Fruit fly (Drosophila melanogaster) whole organism, prepupa: ENCODE data around the gene RabGGTa.

Experiments used
- Blimp-1 ChIP-seq: fragments of 200-800 bp; sonication (Bioruptor generic); optimal IDR thresholded peaks from 3 replicates; lab custom pipeline; 2017; ENCODE audit warnings: missing biosample characterization, missing genetic modification characterization, mild to moderate bottlenecking, moderate library complexity, missing genetic modification reagents
- CG10631 ChIP-seq: fragments of 200-800 bp; sonication (Bioruptor generic); optimal IDR thresholded peaks from 2 replicates; lab custom pipeline; 2016; ENCODE audit warnings: missing biosample characterization, missing genetic modification characterization
- CG10669 ChIP-seq: fragments of 200-800 bp; sonication (Bioruptor generic); optimal IDR thresholded peaks from 3 replicates; lab custom pipeline; 2018; ENCODE audit warnings: missing biosample characterization, mild to moderate bottlenecking, missing genetic modification characterization, moderate library complexity
- CG11902 ChIP-seq: fragments of 200-800 bp; sonication (Bioruptor generic); optimal IDR thresholded peaks from 3 replicates; lab custom pipeline; 2016; ENCODE audit warnings: missing biosample characterization, missing genetic modification characterization
- CG16779 ChIP-seq: fragments of 200-800 bp; sonication (Bioruptor generic); optimal IDR thresholded peaks from 3 replicates; lab custom pipeline; 2017; ENCODE audit warnings: missing biosample characterization, mild to moderate bottlenecking, missing genetic modification characterization
- CG3032 ChIP-seq: fragments of 200-800 bp; optimal IDR thresholded peaks from 2 replicates; lab custom pipeline; 2019; ENCODE audit warnings: missing biosample characterization, mild to moderate bottlenecking, missing genetic modification characterization, moderate library complexity
- CG31627 ChIP-seq: fragments of 200-800 bp; sonication (Bioruptor generic); optimal IDR thresholded peaks from 3 replicates; lab custom pipeline; 2016; ENCODE audit warnings: missing biosample characterization, missing genetic modification characterization
- CG32006 ChIP-seq: fragments of 200-800 bp; sonication (Bioruptor generic); optimal IDR thresholded peaks from 3 replicates; lab custom pipeline; 2017; ENCODE audit warnings: missing biosample characterization, mild to moderate bottlenecking, missing genetic modification characterization
- CG34406 ChIP-seq: fragments of 200-800 bp; sonication (Bioruptor generic); optimal IDR thresholded peaks from 3 replicates; lab custom pipeline; 2016; ENCODE audit warnings: missing biosample characterization, missing genetic modification characterization
- CG3919 ChIP-seq: fragments of 200-800 bp; sonication (Bioruptor generic); optimal IDR thresholded peaks from 3 replicates; lab custom pipeline; 2016; ENCODE audit warnings: missing biosample characterization, missing genetic modification characterization
- CG4318 ChIP-seq: fragments of 200-800 bp; sonication (Bioruptor generic); optimal IDR thresholded peaks from 3 replicates; lab custom pipeline; 2017; ENCODE audit warnings: missing biosample characterization, mild to moderate bottlenecking, missing genetic modification characterization
- CG6163 ChIP-seq: fragments of 200-800 bp; sonication (Bioruptor generic); IDR thresholded peaks from 3 replicates; pipeline ENCODE4 v1.3.6; 2022; ENCODE audit warnings: missing biosample characterization, missing genetic modification characterization
- CG6792 ChIP-seq: fragments of 200-800 bp; sonication (Bioruptor generic); optimal IDR thresholded peaks from 3 replicates; lab custom pipeline; 2016; ENCODE audit warnings: missing biosample characterization, missing genetic modification characterization
- CG6808 ChIP-seq: fragments of 200-800 bp; sonication (Bioruptor generic); optimal IDR thresholded peaks from 3 replicates; lab custom pipeline; 2017; ENCODE audit warnings: missing biosample characterization, missing genetic modification characterization, mild to moderate bottlenecking, moderate library complexity, missing genetic modification reagents
- CG6854 ChIP-seq: fragments of 200-800 bp; sonication (Bioruptor generic); optimal IDR thresholded peaks from 2 replicates; lab custom pipeline; 2017; ENCODE audit warnings: missing biosample characterization, mild to moderate bottlenecking, missing genetic modification characterization
- CG7368 ChIP-seq: fragments of 200-800 bp; sonication (Bioruptor generic); optimal IDR thresholded peaks from 3 replicates; lab custom pipeline; 2016; ENCODE audit warnings: missing biosample characterization, missing genetic modification characterization
- CG8319 ChIP-seq: fragments of 200-800 bp; sonication (Bioruptor generic); optimal IDR thresholded peaks from 3 replicates; lab custom pipeline; 2016; ENCODE audit warnings: missing biosample characterization, missing genetic modification characterization
- CG8632 ChIP-seq: fragments of 200-800 bp; sonication (Bioruptor generic); optimal IDR thresholded peaks from 3 replicates; lab custom pipeline; 2016; ENCODE audit warnings: missing biosample characterization, missing genetic modification characterization
- Eip75B ChIP-seq: fragments of 200-800 bp; sonication (Bioruptor generic); optimal IDR thresholded peaks from 3 replicates; lab custom pipeline; 2016; ENCODE audit warnings: missing biosample characterization, missing genetic modification characterization
- Eip78C ChIP-seq: fragments of 200-800 bp; sonication (Bioruptor generic); peaks from one replicate; lab custom pipeline; 2016; ENCODE audit warnings: missing biosample characterization, missing genetic modification characterization
- Eip93F ChIP-seq: fragments of 200-800 bp; sonication (Bioruptor generic); optimal IDR thresholded peaks from 2 replicates; lab custom pipeline; 2016; ENCODE audit warnings: missing biosample characterization, mild to moderate bottlenecking, missing genetic modification characterization
- Ets21C ChIP-seq: fragments of 200-800 bp; sonication (Bioruptor generic); optimal IDR thresholded peaks from 3 replicates; lab custom pipeline; 2016; ENCODE audit warnings: missing biosample characterization, missing genetic modification characterization
- Ets96B ChIP-seq: fragments of 200-800 bp; optimal IDR thresholded peaks from 2 replicates; lab custom pipeline; 2019; ENCODE audit warnings: missing biosample characterization, mild to moderate bottlenecking, missing genetic modification characterization, moderate library complexity
- Gug ChIP-seq: fragments of 200-800 bp; sonication (Bioruptor generic); IDR thresholded peaks from 2 replicates; pipeline ENCODE4 v1.3.6; 2022; ENCODE audit warnings: missing biosample characterization, missing genetic modification characterization
- Hr39 ChIP-seq: fragments of 200-800 bp; sonication (Bioruptor generic); optimal IDR thresholded peaks from 2 replicates; lab custom pipeline; 2016; ENCODE audit warnings: missing biosample characterization, missing genetic modification characterization
- Hr4 ChIP-seq: fragments of 200-800 bp; sonication (Bioruptor generic); optimal IDR thresholded peaks from 3 replicates; lab custom pipeline; 2016; ENCODE audit warnings: missing biosample characterization, missing genetic modification characterization
- Met ChIP-seq: fragments of 200-800 bp; sonication (Bioruptor generic); optimal IDR thresholded peaks from 3 replicates; lab custom pipeline; 2016; ENCODE audit warnings: missing biosample characterization, missing genetic modification characterization
- OdsH ChIP-seq: fragments of 200-800 bp; sonication (Bioruptor generic); optimal IDR thresholded peaks from 3 replicates; lab custom pipeline; 2016; ENCODE audit warnings: missing biosample characterization, missing genetic modification characterization
- Smox ChIP-seq: fragments of 200-800 bp; sonication (Bioruptor generic); optimal IDR thresholded peaks from 3 replicates; lab custom pipeline; 2016; ENCODE audit warnings: missing biosample characterization, missing genetic modification characterization
- Sox102F ChIP-seq: fragments of 200-800 bp; sonication (Bioruptor generic); optimal IDR thresholded peaks from 2 replicates; lab custom pipeline; 2016; ENCODE audit warnings: missing biosample characterization, mild to moderate bottlenecking, missing genetic modification characterization
- Sox14 ChIP-seq: fragments of 200-800 bp; sonication (Bioruptor generic); optimal IDR thresholded peaks from 3 replicates; lab custom pipeline; 2016; ENCODE audit warnings: missing biosample characterization, missing genetic modification characterization
- Sox15 ChIP-seq: fragments of 200-800 bp; sonication (Bioruptor generic); optimal IDR thresholded peaks from 3 replicates; lab custom pipeline; 2016; ENCODE audit warnings: missing biosample characterization, missing genetic modification characterization
- achi ChIP-seq: fragments of 200-800 bp; sonication (Bioruptor generic); optimal IDR thresholded peaks from 3 replicates; lab custom pipeline; 2016; ENCODE audit warnings: missing biosample characterization, missing genetic modification characterization
- acj6 ChIP-seq: fragments of 200-800 bp; sonication (Bioruptor generic); optimal IDR thresholded peaks from 3 replicates; lab custom pipeline; 2016; ENCODE audit warnings: missing biosample characterization, missing genetic modification characterization
- cyc ChIP-seq: fragments of 200-800 bp; sonication (Bioruptor generic); optimal IDR thresholded peaks from 3 replicates; lab custom pipeline; 2016; ENCODE audit warnings: missing biosample characterization, missing genetic modification characterization
- dsx ChIP-seq: fragments of 200-800 bp; optimal IDR thresholded peaks from 3 replicates; lab custom pipeline; 2019; ENCODE audit warnings: missing biosample characterization, mild to moderate bottlenecking, missing genetic modification characterization, moderate library complexity; ENCODE audit not compliant: poor library complexity, severe bottlenecking
- esn ChIP-seq: fragments of 200-800 bp; sonication (Bioruptor generic); optimal IDR thresholded peaks from 2 replicates; lab custom pipeline; 2016; ENCODE audit warnings: missing biosample characterization, mild to moderate bottlenecking, missing genetic modification characterization, moderate library complexity
- fd59A ChIP-seq: fragments of 200-800 bp; sonication (Bioruptor generic); optimal IDR thresholded peaks from 2 replicates; lab custom pipeline; 2017; ENCODE audit warnings: missing biosample characterization, mild to moderate bottlenecking, missing genetic modification characterization, missing genetic modification reagents
- fd85E ChIP-seq: fragments of 200-800 bp; sonication (Bioruptor generic); optimal IDR thresholded peaks from 3 replicates; lab custom pipeline; 2016; ENCODE audit warnings: missing biosample characterization, missing genetic modification characterization
- lz ChIP-seq: fragments of 200-800 bp; sonication (Bioruptor generic); optimal IDR thresholded peaks from 3 replicates; lab custom pipeline; 2016; ENCODE audit warnings: missing biosample characterization, missing genetic modification characterization
- net ChIP-seq: fragments of 200-800 bp; sonication (Bioruptor generic); optimal IDR thresholded peaks from 3 replicates; lab custom pipeline; 2016; ENCODE audit warnings: missing biosample characterization, missing genetic modification characterization
- pdm3 ChIP-seq: fragments of 200-800 bp; sonication (Bioruptor generic); optimal IDR thresholded peaks from 3 replicates; lab custom pipeline; 2016; ENCODE audit warnings: missing biosample characterization, missing genetic modification characterization
- salr ChIP-seq, 2 experiments: fragments of 200-800 bp; sonication (Bioruptor generic); optimal IDR thresholded peaks; 3 replicates each; lab custom pipeline; 2016 to 2018; ENCODE audit warnings: missing biosample characterization in 2 of 2, missing genetic modification characterization in 2 of 2, mild to moderate bottlenecking in 1 of 2
- spab ChIP-seq: fragments of 200-800 bp; sonication (Bioruptor generic); optimal IDR thresholded peaks from 2 replicates; lab custom pipeline; 2017; ENCODE audit warnings: missing biosample characterization, mild to moderate bottlenecking, missing genetic modification characterization, missing genetic modification reagents
- ss ChIP-seq, 2 experiments: fragments of 200-800 bp; sonication (Bioruptor generic); optimal IDR thresholded peaks; 2 replicates in 1 of 2; 3 replicates in 1 of 2; lab custom pipeline; 2017 to 2018; ENCODE audit warnings: mild to moderate bottlenecking in 2 of 2, missing biosample characterization in 2 of 2, missing genetic modification characterization in 2 of 2, moderate library complexity in 1 of 2
- svp ChIP-seq: fragments of 200-800 bp; sonication (Bioruptor generic); peaks from one replicate; lab custom pipeline; 2016; ENCODE audit warnings: missing biosample characterization, missing genetic modification characterization
- topi ChIP-seq: fragments of 200-800 bp; sonication (Bioruptor generic); optimal IDR thresholded peaks from 3 replicates; lab custom pipeline; 2016; ENCODE audit warnings: missing biosample characterization, missing genetic modification characterization
- vri ChIP-seq: fragments of 200-800 bp; sonication (Bioruptor generic); optimal IDR thresholded peaks from 3 replicates; lab custom pipeline; 2016; ENCODE audit warnings: missing biosample characterization, mild to moderate bottlenecking, missing genetic modification characterization

RabGGTa gene

DNA sequence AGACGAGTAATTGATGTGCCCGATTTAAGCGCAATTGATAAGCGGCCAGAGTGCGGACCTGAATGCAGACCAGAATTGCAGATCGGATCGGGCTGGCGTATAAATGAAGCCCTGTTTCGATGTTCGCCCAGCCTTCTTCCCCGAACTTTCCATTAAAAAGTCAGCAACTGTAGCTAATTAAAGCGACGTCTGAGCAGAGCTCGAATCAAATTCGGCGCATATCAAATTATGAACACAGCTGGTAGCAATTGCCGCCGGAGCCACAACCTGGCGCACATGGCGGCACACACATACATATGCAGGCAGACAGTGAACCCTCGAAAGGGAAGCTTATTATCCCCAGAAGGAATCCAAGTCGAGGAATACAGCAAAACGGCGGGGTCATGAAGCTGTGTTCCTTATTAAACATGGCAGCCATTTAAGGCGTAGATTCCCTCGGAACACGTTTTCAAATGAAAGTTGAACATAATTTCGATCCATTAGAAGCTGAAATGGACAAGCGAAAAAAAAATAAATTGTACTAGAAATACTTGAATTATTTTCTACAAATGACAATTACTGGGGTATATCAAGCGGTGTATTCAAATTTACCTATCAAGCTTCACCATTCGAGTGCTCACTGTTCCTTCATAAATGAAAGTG, 24.4 kb upstream of the RabGGTa start:
- TF ChIP-seq Smox = peak; percentile 62
- no peak for TF ChIP-seq CG6808 (GFP tag; lab: Kevin White, UChicago)
- peak; percentile 4 for TF ChIP-seq Sox14 (GFP tag; lab: Kevin White, UChicago)
- no peak for TF ChIP-seq CG6163 (GFP tag; lab: Robert Waterston, UW)
- peak; percentile 43 for TF ChIP-seq pdm3 (GFP tag; lab: Kevin White, UChicago)
- TF ChIP-seq cyc = peak; percentile 59
- peak; percentile 62 for TF ChIP-seq lz (GFP tag; lab: Kevin White, UChicago)
- no peak for TF ChIP-seq fd85E (GFP tag; lab: Kevin White, UChicago)
- peak; percentile 13 for TF ChIP-seq vri (GFP tag; lab: Kevin White, UChicago)
- peak; percentile 30 for TF ChIP-seq CG10669 (GFP tag; lab: Kevin White, UChicago)
- TF ChIP-seq spab (GFP tag; lab: Kevin White, UChicago) = peak; percentile 11
- TF ChIP-seq fd59A (GFP tag; lab: Kevin White, UChicago) = no peak
- peak; percentile 32 for TF ChIP-seq OdsH
- TF ChIP-seq CG8319 (GFP tag; lab: Kevin White, UChicago) = peak; percentile 8
- peak; percentile 3 for TF ChIP-seq CG8632 (GFP tag; lab: Kevin White, UChicago)
- peak; percentile 38 for TF ChIP-seq CG32006 (GFP tag; lab: Kevin White, UChicago)
- TF ChIP-seq Ets96B (tag; lab: Kevin White, UChicago) = peak; percentile 26
- TF ChIP-seq Eip93F (GFP tag; lab: Kevin White, UChicago) = no peak
- TF ChIP-seq ss (GFP tag; optimal IDR thresholded peaks at IDR 0.05; lab: Kevin White, UChicago) = peak in 1 of 2 experiments; percentile 5
- no peak for TF ChIP-seq CG7368 (GFP tag; lab: Kevin White, UChicago)
- TF ChIP-seq Gug (GFP tag; lab: Robert Waterston, UW) = no peak
- peak; percentile 34 for TF ChIP-seq CG10631 (GFP tag; lab: Kevin White, UChicago)
- TF ChIP-seq Eip78C (GFP tag; lab: Kevin White, UChicago) = peak; percentile 85
- TF ChIP-seq CG34406 (GFP tag; lab: Kevin White, UChicago) = peak; percentile 11
- peak; percentile 14 for TF ChIP-seq net
- TF ChIP-seq CG31627 (GFP tag; lab: Kevin White, UChicago) = peak; percentile 62
- peak; percentile 74 for TF ChIP-seq esn (GFP tag; lab: Kevin White, UChicago)
- TF ChIP-seq CG3919 (GFP tag; lab: Kevin White, UChicago) = peak; percentile 33
- TF ChIP-seq Hr4 = peak; percentile 47
- peak; percentile 20 for TF ChIP-seq achi (GFP tag; lab: Kevin White, UChicago)
- TF ChIP-seq Ets21C (GFP tag; lab: Kevin White, UChicago) = peak; percentile 52
- no peak for TF ChIP-seq salr (GFP tag; optimal IDR thresholded peaks at IDR 0.05; lab: Kevin White, UChicago)
- peak; percentile 38 for TF ChIP-seq Sox15 (GFP tag; lab: Kevin White, UChicago)
- TF ChIP-seq CG6854 (GFP tag; lab: Kevin White, UChicago) = peak; percentile 37
- no peak for TF ChIP-seq dsx (GFP tag; lab: Kevin White, UChicago)
- TF ChIP-seq CG4318 (GFP tag; lab: Kevin White, UChicago) = no peak
- peak; percentile 63 for TF ChIP-seq Met (GFP tag; lab: Kevin White, UChicago)
- TF ChIP-seq CG11902 (GFP tag; lab: Kevin White, UChicago) = peak; percentile 14
- TF ChIP-seq Sox102F = peak; percentile 60
- TF ChIP-seq topi (GFP tag; lab: Kevin White, UChicago) = peak; percentile 55
- TF ChIP-seq CG16779 (tag; lab: Kevin White, UChicago) = no peak
- peak; percentile 27 for TF ChIP-seq CG6792
- peak; percentile 49 for TF ChIP-seq acj6
- TF ChIP-seq svp (GFP tag; lab: Kevin White, UChicago) = peak; percentile 70
- peak; percentile 7 for TF ChIP-seq CG3032 (tag; lab: Kevin White, UChicago)
- TF ChIP-seq Blimp-1 = peak; percentile 33
- peak; percentile 39 for TF ChIP-seq Eip75B (GFP tag; lab: Kevin White, UChicago)
- peak; percentile 65 for TF ChIP-seq Hr39 (GFP tag; lab: Kevin White, UChicago)
